Worm (Caenorhabditis elegans) whole organism, midembryonic: Measurements from ENCODE around the gene spp-30.

Experiments used
- T22C8.4 ChIP-seq: fragments of 200-800 bp; sonication (Bioruptor generic); IDR thresholded peaks from 2 replicates; pipeline ENCODE4 v1.3.6; 2022; ENCODE audit warnings: missing genetic modification characterization, missing compliant biosample characterization
- cog-1 ChIP-seq: sonication (generic microtip); optimal IDR thresholded peaks from 2 replicates; lab custom pipeline; 2016; ENCODE audit warnings: missing genetic modification characterization, missing compliant biosample characterization
- flt-1 ChIP-seq: fragments of 200-800 bp; sonication (Bioruptor generic); IDR thresholded peaks from 2 replicates; pipeline ENCODE4 v1.3.6; 2022; ENCODE audit warnings: missing genetic modification characterization, missing compliant biosample characterization
- klf-2 ChIP-seq: fragments of 200-800 bp; sonication (Bioruptor generic); conservative IDR thresholded peaks from 2 replicates; pipeline ENCODE4 v1.3.6; 2022; ENCODE audit warnings: missing genetic modification reagents, missing genetic modification characterization, missing compliant biosample characterization
- med-1 ChIP-seq: sonication (generic microtip); optimal IDR thresholded peaks from 2 replicates; lab custom pipeline; 2017; ENCODE audit warnings: missing genetic modification characterization, mild to moderate bottlenecking, missing compliant biosample characterization, antibody characterized with exemption, missing genetic modification reagents; ENCODE audit not compliant: insufficient read depth
- ref-1 ChIP-seq: fragments of 200-800 bp; sonication (Bioruptor generic); conservative IDR thresholded peaks from 2 replicates; pipeline ENCODE4 v1.3.6; 2022; ENCODE audit warnings: missing genetic modification reagents, missing genetic modification characterization, missing compliant biosample characterization
- tab-1 ChIP-seq: fragments of 200-800 bp; sonication (Bioruptor generic); IDR thresholded peaks from 2 replicates; pipeline ENCODE4 v1.3.6; 2022; ENCODE audit warnings: missing genetic modification characterization, missing compliant biosample characterization
- ztf-23 ChIP-seq: fragments of 200-800 bp; sonication (Bioruptor generic); IDR thresholded peaks from 2 replicates; pipeline ENCODE4 v1.3.6; 2022; ENCODE audit warnings: missing genetic modification reagents, missing genetic modification characterization, missing compliant biosample characterization
- ztf-29 ChIP-seq: fragments of 200-800 bp; sonication (Bioruptor generic); IDR thresholded peaks from 2 replicates; pipeline ENCODE4 v1.3.6; 2022; ENCODE audit warnings: missing genetic modification reagents, missing genetic modification characterization, missing compliant biosample characterization

Gene spp-30

ce11 chrX:11605766-11606490 lies 22.6 kb downstream of the spp-30 start:
- TF ChIP-seq med-1 (GFP tag; lab: Kevin White, UChicago) (peak; percentile 86), T22C8.4 (GFP tag; lab: Robert Waterston, UW) (peak; percentile 50; the same call in 1 of the 2 replicates), flt-1 (GFP tag; lab: Robert Waterston, UW) (peak; percentile 95), ztf-29 (GFP tag; lab: Robert Waterston, UW) (peak; percentile 95), klf-2 (peak; percentile 80), cog-1 (tag; lab: Kevin White, UChicago) (peak; percentile 100), ref-1 (GFP tag; lab: Robert Waterston, UW) (no peak), tab-1 (peak; percentile 54; the same call in 1 of the 2 replicates), ztf-23 (GFP tag; lab: Robert Waterston, UW) (peak; percentile 88)

- no peak for TF ChIP-seq med-1 (GFP tag; lab: Kevin White, UChicago)
- TF ChIP-seq klf-2: no peak
- no peak for TF ChIP-seq ztf-23 (GFP tag; lab: Robert Waterston, UW)
- TF ChIP-seq tab-1: no peak
Measured at ce11 chrX:11605214-11605765, 23.2 kb downstream of the spp-30 start, which contains the start of gene ftt-2. ftt-2 (minus strand) TSS chrX:11605419.

ce11 chrX:11603234-11604108 lies 25.0 kb downstream of the spp-30 start:
- no peak for TF ChIP-seq T22C8.4 (GFP tag; lab: Robert Waterston, UW)
- TF ChIP-seq ztf-23 (GFP tag; lab: Robert Waterston, UW): peak; percentile 29; the same call in 1 of the 2 replicates

- TF ChIP-seq tab-1: no peak
- TF ChIP-seq flt-1 (GFP tag; lab: Robert Waterston, UW): 0 out of 2 replicates have a peak, but pooled peaks have one; percentile 17
Measured at ce11 chrX:11600488-11601106, 27.9 kb downstream of the spp-30 start.

- no peak for TF ChIP-seq ref-1 (GFP tag; lab: Robert Waterston, UW)
- TF ChIP-seq ztf-29 (GFP tag; lab: Robert Waterston, UW): no peak
Measured at ce11 chrX:11598839-11599238, 29.6 kb downstream of the spp-30 start.

- TF ChIP-seq ref-1 (GFP tag; lab: Robert Waterston, UW) (no peak), tab-1 (no peak), ztf-29 (GFP tag; lab: Robert Waterston, UW) (no peak), cog-1 (tag; lab: Kevin White, UChicago) (no peak), med-1 (GFP tag; lab: Kevin White, UChicago) (no peak), T22C8.4 (GFP tag; lab: Robert Waterston, UW) (no peak)
Measured at ce11 chrX:11596876-11597275, 31.6 kb downstream of the spp-30 start.

ce11 chrX:11592539-11592938 lies 35.9 kb downstream of the spp-30 start:
- TF ChIP-seq ztf-29 (GFP tag; lab: Robert Waterston, UW) (no peak), med-1 (GFP tag; lab: Kevin White, UChicago) (no peak), T22C8.4 (GFP tag; lab: Robert Waterston, UW) (no peak), klf-2 (no peak), tab-1 (no peak), flt-1 (GFP tag; lab: Robert Waterston, UW) (no peak), ztf-23 (GFP tag; lab: Robert Waterston, UW) (no peak)

ce11 chrX:11591620-11592019 lies 36.9 kb downstream of the spp-30 start, which contains the start of gene F52D10.2:
F52D10.2 (minus strand) TSS chrX:11591720.
- no peak for TF ChIP-seq med-1 (GFP tag; lab: Kevin White, UChicago)
- TF ChIP-seq ref-1 (GFP tag; lab: Robert Waterston, UW): no peak
- no peak for TF ChIP-seq ztf-23 (GFP tag; lab: Robert Waterston, UW)
- TF ChIP-seq tab-1: no peak
- no peak for TF ChIP-seq cog-1 (tag; lab: Kevin White, UChicago)
- TF ChIP-seq T22C8.4 (GFP tag; lab: Robert Waterston, UW): no peak
- no peak for TF ChIP-seq flt-1 (GFP tag; lab: Robert Waterston, UW)
- no peak for TF ChIP-seq klf-2

- TF ChIP-seq cog-1 (tag; lab: Kevin White, UChicago): no peak
- no peak for TF ChIP-seq tab-1
- no peak for TF ChIP-seq klf-2
- no peak for TF ChIP-seq flt-1 (GFP tag; lab: Robert Waterston, UW)
- TF ChIP-seq ref-1 (GFP tag; lab: Robert Waterston, UW): no peak
- no peak for TF ChIP-seq med-1 (GFP tag; lab: Kevin White, UChicago)
- TF ChIP-seq ztf-23 (GFP tag; lab: Robert Waterston, UW): no peak
- TF ChIP-seq T22C8.4 (GFP tag; lab: Robert Waterston, UW): no peak
- no peak for TF ChIP-seq ztf-29 (GFP tag; lab: Robert Waterston, UW)
Measured at ce11 chrX:11590545-11590944, 37.9 kb downstream of the spp-30 start.
